Fruit fly (Drosophila melanogaster): ENCODE data around the gene Drsl1.

- TF ChIP-seq kay (GFP tag; ENCODE audit: borderline replicate concordance) (peak; percentile 14), CG14711 (tag; optimal IDR thresholded peaks at IDR 0.05) (no peak), Hr96 (GFP tag; optimal IDR thresholded peaks at IDR 0.05) (no peak), ovo (GFP tag; optimal IDR thresholded peaks at IDR 0.05) (no peak), CG12768 (GFP tag; optimal IDR thresholded peaks at IDR 0.05) (no peak)
These were observed 29.1 kb downstream of the Drsl1 start for dm6 chr3L:3306515-3306914.

Measured in whole organism, adult.